Fruit fly (Drosophila melanogaster): Measurements from ENCODE around the gene alph.

DNA sequence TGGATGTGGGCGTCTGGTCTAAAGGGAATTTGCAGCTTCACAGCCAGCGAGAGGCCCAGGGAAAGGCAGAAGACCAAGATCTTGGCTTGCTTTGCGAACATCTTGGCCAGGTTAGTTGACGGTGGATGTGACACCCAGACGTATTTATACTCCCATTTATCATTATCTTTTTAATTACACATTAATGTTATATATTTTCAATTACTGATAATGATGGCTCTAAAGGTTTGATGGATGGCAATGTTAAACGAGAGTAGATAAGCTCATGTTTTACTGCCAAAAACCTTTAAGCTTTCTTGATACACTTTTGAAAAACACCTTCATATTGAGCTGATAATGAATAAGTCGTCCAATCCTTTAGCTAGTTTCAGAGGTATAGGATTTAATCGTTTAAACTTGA is 2.0 kb upstream of the alph start, which contains the start of gene CG11470:
- TF ChIP-seq CG17806 (tag; optimal IDR thresholded peaks at IDR 0.05) (no peak), CG9948 (tag; optimal IDR thresholded peaks at IDR 0.05) (no peak), EcR (GFP tag; optimal IDR thresholded peaks at IDR 0.05) (no peak), gl (tag; optimal IDR thresholded peaks at IDR 0.05) (no peak), CG32121 (GFP tag; IDR thresholded peaks at IDR 0.05) (no peak), Pif1A (GFP tag; optimal IDR thresholded peaks at IDR 0.05) (no peak), CG12605 (GFP tag; IDR thresholded peaks at IDR 0.05) (no peak)
